Worm (Caenorhabditis elegans): ENCODE data around the gene F54F2.14.

Gene F54F2.14

DNA sequence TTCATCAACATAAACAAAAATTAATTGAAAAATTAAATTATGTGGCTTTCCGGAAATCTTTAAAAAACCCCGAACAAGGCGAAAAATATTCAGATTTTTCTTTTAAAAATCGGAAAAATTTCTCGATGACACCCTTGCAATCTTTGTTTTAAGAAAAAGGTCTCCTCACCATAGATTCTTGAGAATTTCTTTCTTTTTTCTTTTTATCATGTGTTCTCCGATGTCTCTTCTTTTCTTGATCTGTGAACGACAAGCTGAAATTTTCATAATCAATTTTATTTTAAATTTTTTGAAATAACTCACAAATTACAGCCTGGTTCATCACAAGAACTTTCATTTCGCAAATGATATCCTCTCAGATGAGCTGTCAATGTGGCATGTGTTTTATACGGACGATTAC is at the start of gene F54F2.14, which contains the start of gene zfp-1:
F54F2.14 (plus strand) TSS at position 312 of the 400 bp plus-strand sequence.
zfp-1 (plus strand) TSS at position 301 of the 400 bp plus-strand sequence.
- TF ChIP-seq ref-1 (GFP tag; conservative IDR thresholded peaks at IDR 0.05) (no peak), med-1 (GFP tag; optimal IDR thresholded peaks at IDR 0.05; ENCODE audit: insufficient read depth) (no peak), T22C8.4 (GFP tag; IDR thresholded peaks at IDR 0.05) (no peak), tab-1 (GFP tag; IDR thresholded peaks at IDR 0.05) (no peak), ztf-23 (GFP tag; IDR thresholded peaks at IDR 0.05) (no peak), cog-1 (tag; optimal IDR thresholded peaks at IDR 0.05) (no peak), ztf-29 (GFP tag; IDR thresholded peaks at IDR 0.05) (no peak), flt-1 (GFP tag; IDR thresholded peaks at IDR 0.05) (no peak), klf-2 (GFP tag; conservative IDR thresholded peaks at IDR 0.05) (no peak)

- TF ChIP-seq klf-2 (GFP tag; conservative IDR thresholded peaks at IDR 0.05) (no peak), ztf-23 (GFP tag; IDR thresholded peaks at IDR 0.05) (no peak), tab-1 (GFP tag; IDR thresholded peaks at IDR 0.05) (no peak), flt-1 (GFP tag; IDR thresholded peaks at IDR 0.05) (no peak), med-1 (GFP tag; optimal IDR thresholded peaks at IDR 0.05; ENCODE audit: insufficient read depth) (no peak), ztf-29 (GFP tag; IDR thresholded peaks at IDR 0.05) (no peak), cog-1 (tag; optimal IDR thresholded peaks at IDR 0.05) (no peak), ref-1 (GFP tag; conservative IDR thresholded peaks at IDR 0.05) (no peak), T22C8.4 (GFP tag; IDR thresholded peaks at IDR 0.05) (no peak)
Observed at ce11 chrIII:8741955-8742354, 49.4 kb upstream of the F54F2.14 start.

ce11 chrIII:8742584-8742983 is 48.8 kb upstream of the F54F2.14 start:
- TF ChIP-seq cog-1 (tag; optimal IDR thresholded peaks at IDR 0.05), result no peak
- no peak for TF ChIP-seq klf-2 (GFP tag; conservative IDR thresholded peaks at IDR 0.05)
- no peak for TF ChIP-seq flt-1 (GFP tag; IDR thresholded peaks at IDR 0.05)
- TF ChIP-seq tab-1 (GFP tag; IDR thresholded peaks at IDR 0.05), result no peak
- TF ChIP-seq med-1 (GFP tag; optimal IDR thresholded peaks at IDR 0.05; ENCODE audit: insufficient read depth), result no peak
- TF ChIP-seq T22C8.4 (GFP tag; IDR thresholded peaks at IDR 0.05), result no peak
- no peak for TF ChIP-seq ztf-23 (GFP tag; IDR thresholded peaks at IDR 0.05)
- no peak for TF ChIP-seq ref-1 (GFP tag; conservative IDR thresholded peaks at IDR 0.05)
- TF ChIP-seq ztf-29 (GFP tag; IDR thresholded peaks at IDR 0.05), result no peak

DNA sequence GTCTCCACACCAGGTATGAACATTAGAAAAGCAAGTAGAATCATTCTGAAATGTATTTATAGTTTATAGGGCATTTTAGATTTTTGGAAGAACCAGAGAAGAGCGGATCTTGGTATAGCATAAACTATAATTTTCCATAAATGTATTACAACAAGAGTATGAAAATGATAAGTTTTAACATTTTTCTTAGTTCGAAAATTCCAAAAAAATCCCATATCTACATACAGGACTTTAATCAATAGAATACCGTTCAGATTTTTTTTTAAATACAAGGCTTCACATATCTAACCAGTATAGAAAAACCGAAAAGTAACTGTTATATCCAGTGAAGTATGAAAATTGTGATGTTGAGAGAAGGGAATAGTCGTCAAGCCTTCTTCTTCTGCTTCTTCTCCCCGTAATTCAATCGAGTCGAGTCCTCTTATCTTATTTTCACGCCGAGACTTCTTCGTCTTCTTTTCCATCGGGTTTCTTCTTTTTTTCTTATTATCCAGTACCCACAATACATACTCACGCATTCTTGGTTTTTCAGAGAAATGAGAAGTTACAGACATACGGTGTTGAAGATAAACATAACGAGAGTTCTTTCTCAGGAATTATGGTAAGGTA is 47.4 kb upstream of the F54F2.14 start, which contains the start of gene ZK370.6:
ZK370.6 (minus strand) TSS at position 51 of the 609 bp plus-strand sequence.
- TF ChIP-seq tab-1 (GFP tag; IDR thresholded peaks at IDR 0.05) (no peak), cog-1 (tag; optimal IDR thresholded peaks at IDR 0.05) (no peak), ztf-29 (GFP tag; IDR thresholded peaks at IDR 0.05) (no peak), klf-2 (GFP tag; conservative IDR thresholded peaks at IDR 0.05) (no peak), med-1 (GFP tag; optimal IDR thresholded peaks at IDR 0.05; ENCODE audit: insufficient read depth) (no peak), ref-1 (GFP tag; conservative IDR thresholded peaks at IDR 0.05) (no peak), ztf-23 (GFP tag; IDR thresholded peaks at IDR 0.05) (no peak), flt-1 (GFP tag; IDR thresholded peaks at IDR 0.05) (no peak), T22C8.4 (GFP tag; IDR thresholded peaks at IDR 0.05) (no peak)

ce11 chrIII:8744765-8745164 is 46.6 kb upstream of the F54F2.14 start:
- TF ChIP-seq ztf-29 (GFP tag; IDR thresholded peaks at IDR 0.05) (no peak), flt-1 (GFP tag; IDR thresholded peaks at IDR 0.05) (no peak), ztf-23 (GFP tag; IDR thresholded peaks at IDR 0.05) (no peak), cog-1 (tag; optimal IDR thresholded peaks at IDR 0.05) (no peak), T22C8.4 (GFP tag; IDR thresholded peaks at IDR 0.05) (no peak), tab-1 (GFP tag; IDR thresholded peaks at IDR 0.05) (no peak), med-1 (GFP tag; optimal IDR thresholded peaks at IDR 0.05; ENCODE audit: insufficient read depth) (no peak), klf-2 (GFP tag; conservative IDR thresholded peaks at IDR 0.05) (no peak), ref-1 (GFP tag; conservative IDR thresholded peaks at IDR 0.05) (no peak)

ce11 chrIII:8745214-8745613 is 46.1 kb upstream of the F54F2.14 start:
- TF ChIP-seq ztf-23 (GFP tag; IDR thresholded peaks at IDR 0.05) (no peak), cog-1 (tag; optimal IDR thresholded peaks at IDR 0.05) (no peak)

DNA sequence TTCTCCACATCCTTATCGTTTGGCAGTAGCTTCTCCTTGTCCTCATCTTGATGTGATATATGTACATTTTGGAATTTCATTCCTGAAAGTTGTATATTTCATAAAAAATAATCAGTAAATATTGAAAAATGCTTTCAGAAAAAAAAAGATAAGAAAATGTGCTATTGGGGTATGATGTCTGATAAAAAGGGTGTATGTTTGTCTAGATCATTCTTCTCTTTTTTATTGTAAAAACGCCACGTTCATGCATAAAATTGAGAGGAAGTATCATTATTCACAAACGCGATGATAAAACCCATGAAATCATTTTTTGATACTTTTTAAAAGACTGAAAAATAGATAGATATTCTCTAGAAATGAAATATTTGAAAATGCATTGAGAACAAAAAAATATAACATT is 42.7 kb upstream of the F54F2.14 start:
- TF ChIP-seq klf-2 (GFP tag; conservative IDR thresholded peaks at IDR 0.05) (no peak), T22C8.4 (GFP tag; IDR thresholded peaks at IDR 0.05) (no peak), flt-1 (GFP tag; IDR thresholded peaks at IDR 0.05) (no peak), tab-1 (GFP tag; IDR thresholded peaks at IDR 0.05) (no peak), ref-1 (GFP tag; conservative IDR thresholded peaks at IDR 0.05) (no peak), ztf-23 (GFP tag; IDR thresholded peaks at IDR 0.05) (no peak)

- no peak for TF ChIP-seq ref-1 (GFP tag; conservative IDR thresholded peaks at IDR 0.05)
- no peak for TF ChIP-seq T22C8.4 (GFP tag; IDR thresholded peaks at IDR 0.05)
Observed at ce11 chrIII:8749487-8749886, 41.9 kb upstream of the F54F2.14 start, which contains the start of gene sma-2. Gene sma-2, plus strand, starts transcription at chrIII:8749680.

DNA sequence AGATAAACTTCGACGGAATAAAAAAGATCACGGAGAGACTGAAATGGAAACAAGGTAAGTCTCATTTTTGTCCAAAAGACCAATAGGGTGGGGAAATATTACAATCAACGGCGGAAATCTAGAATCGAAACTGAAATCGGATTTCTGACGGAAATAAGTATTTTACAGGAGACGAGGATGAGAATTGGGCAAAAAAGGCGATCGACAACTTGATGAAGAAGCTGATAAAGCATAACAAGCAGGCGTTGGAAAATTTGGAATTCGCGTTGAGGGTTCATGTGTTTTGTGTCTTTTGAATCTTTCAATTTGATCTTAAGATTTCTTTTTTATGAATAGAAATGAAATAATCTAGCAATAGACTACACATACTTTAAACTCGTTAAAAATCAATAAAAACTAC is 40.7 kb upstream of the F54F2.14 start, which contains the start of gene ugtp-1:
ugtp-1 (minus strand) TSS at position 101 of the 400 bp plus-strand sequence.
- TF ChIP-seq ztf-29 (GFP tag; IDR thresholded peaks at IDR 0.05), result no peak
- TF ChIP-seq klf-2 (GFP tag; conservative IDR thresholded peaks at IDR 0.05), result no peak
- TF ChIP-seq ref-1 (GFP tag; conservative IDR thresholded peaks at IDR 0.05), result no peak
- TF ChIP-seq med-1 (GFP tag; optimal IDR thresholded peaks at IDR 0.05; ENCODE audit: insufficient read depth), result no peak
- TF ChIP-seq flt-1 (GFP tag; IDR thresholded peaks at IDR 0.05), result no peak
- no peak for TF ChIP-seq cog-1 (tag; optimal IDR thresholded peaks at IDR 0.05)
- no peak for TF ChIP-seq tab-1 (GFP tag; IDR thresholded peaks at IDR 0.05)
- no peak for TF ChIP-seq T22C8.4 (GFP tag; IDR thresholded peaks at IDR 0.05)

ce11 chrIII:8754682-8755081 is 36.7 kb upstream of the F54F2.14 start, which contains the start of gene tomm-70:
Gene tomm-70, minus strand, starts transcription at chrIII:8754750.
- TF ChIP-seq T22C8.4 (GFP tag; IDR thresholded peaks at IDR 0.05) (no peak), med-1 (GFP tag; optimal IDR thresholded peaks at IDR 0.05; ENCODE audit: insufficient read depth) (no peak), ztf-29 (GFP tag; IDR thresholded peaks at IDR 0.05) (no peak), klf-2 (GFP tag; conservative IDR thresholded peaks at IDR 0.05) (no peak), ztf-23 (GFP tag; IDR thresholded peaks at IDR 0.05) (no peak), cog-1 (tag; optimal IDR thresholded peaks at IDR 0.05) (no peak), ref-1 (GFP tag; conservative IDR thresholded peaks at IDR 0.05) (no peak), flt-1 (GFP tag; IDR thresholded peaks at IDR 0.05) (no peak), tab-1 (GFP tag; IDR thresholded peaks at IDR 0.05) (no peak)
